Fruit fly (Drosophila melanogaster) whole organism, prepupa: ENCODE data around the gene CG4951.

Experiments used
- Blimp-1 ChIP-seq: fragments of 200-800 bp; sonication (Bioruptor generic); optimal IDR thresholded peaks from 3 replicates; lab custom pipeline; 2017; ENCODE audit warnings: missing biosample characterization, missing genetic modification characterization, mild to moderate bottlenecking, moderate library complexity, missing genetic modification reagents
- CG11294 ChIP-seq: fragments of 200-800 bp; sonication (Bioruptor generic); IDR thresholded peaks from 2 replicates; pipeline ENCODE4 v1.3.6; 2022; ENCODE audit warnings: missing biosample characterization, missing genetic modification characterization
- CG15336 ChIP-seq: fragments of 200-800 bp; sonication (Bioruptor generic); IDR thresholded peaks from 2 replicates; pipeline ENCODE4 v1.3.6; 2022; ENCODE audit warnings: missing biosample characterization, missing genetic modification characterization
- CG3032 ChIP-seq: fragments of 200-800 bp; optimal IDR thresholded peaks from 2 replicates; lab custom pipeline; 2019; ENCODE audit warnings: missing biosample characterization, mild to moderate bottlenecking, missing genetic modification characterization, moderate library complexity
- CG31627 ChIP-seq: fragments of 200-800 bp; sonication (Bioruptor generic); optimal IDR thresholded peaks from 3 replicates; lab custom pipeline; 2016; ENCODE audit warnings: missing biosample characterization, missing genetic modification characterization
- CG32006 ChIP-seq: fragments of 200-800 bp; sonication (Bioruptor generic); optimal IDR thresholded peaks from 3 replicates; lab custom pipeline; 2017; ENCODE audit warnings: missing biosample characterization, mild to moderate bottlenecking, missing genetic modification characterization
- CG34406 ChIP-seq: fragments of 200-800 bp; sonication (Bioruptor generic); optimal IDR thresholded peaks from 3 replicates; lab custom pipeline; 2016; ENCODE audit warnings: missing biosample characterization, missing genetic modification characterization
- CG3919 ChIP-seq: fragments of 200-800 bp; sonication (Bioruptor generic); optimal IDR thresholded peaks from 3 replicates; lab custom pipeline; 2016; ENCODE audit warnings: missing biosample characterization, missing genetic modification characterization
- CG6163 ChIP-seq: fragments of 200-800 bp; sonication (Bioruptor generic); IDR thresholded peaks from 3 replicates; pipeline ENCODE4 v1.3.6; 2022; ENCODE audit warnings: missing biosample characterization, missing genetic modification characterization
- CG6792 ChIP-seq: fragments of 200-800 bp; sonication (Bioruptor generic); optimal IDR thresholded peaks from 3 replicates; lab custom pipeline; 2016; ENCODE audit warnings: missing biosample characterization, missing genetic modification characterization
- CG6808 ChIP-seq: fragments of 200-800 bp; sonication (Bioruptor generic); optimal IDR thresholded peaks from 3 replicates; lab custom pipeline; 2017; ENCODE audit warnings: missing biosample characterization, missing genetic modification characterization, mild to moderate bottlenecking, moderate library complexity, missing genetic modification reagents
- CG6854 ChIP-seq: fragments of 200-800 bp; sonication (Bioruptor generic); optimal IDR thresholded peaks from 2 replicates; lab custom pipeline; 2017; ENCODE audit warnings: missing biosample characterization, mild to moderate bottlenecking, missing genetic modification characterization
- CG7368 ChIP-seq: fragments of 200-800 bp; sonication (Bioruptor generic); optimal IDR thresholded peaks from 3 replicates; lab custom pipeline; 2016; ENCODE audit warnings: missing biosample characterization, missing genetic modification characterization
- CG8119 ChIP-seq: fragments of 200-800 bp; sonication (Bioruptor generic); IDR thresholded peaks from 3 replicates; pipeline ENCODE4 v1.3.6; 2022; ENCODE audit warnings: missing biosample characterization, missing genetic modification characterization
- CG8319 ChIP-seq: fragments of 200-800 bp; sonication (Bioruptor generic); optimal IDR thresholded peaks from 3 replicates; lab custom pipeline; 2016; ENCODE audit warnings: missing biosample characterization, missing genetic modification characterization
- CG8632 ChIP-seq: fragments of 200-800 bp; sonication (Bioruptor generic); optimal IDR thresholded peaks from 3 replicates; lab custom pipeline; 2016; ENCODE audit warnings: missing biosample characterization, missing genetic modification characterization
- Eip75B ChIP-seq: fragments of 200-800 bp; sonication (Bioruptor generic); optimal IDR thresholded peaks from 3 replicates; lab custom pipeline; 2016; ENCODE audit warnings: missing biosample characterization, missing genetic modification characterization
- Eip78C ChIP-seq: fragments of 200-800 bp; sonication (Bioruptor generic); peaks from one replicate; lab custom pipeline; 2016; ENCODE audit warnings: missing biosample characterization, missing genetic modification characterization
- Ets21C ChIP-seq: fragments of 200-800 bp; sonication (Bioruptor generic); optimal IDR thresholded peaks from 3 replicates; lab custom pipeline; 2016; ENCODE audit warnings: missing biosample characterization, missing genetic modification characterization
- Ets96B ChIP-seq: fragments of 200-800 bp; optimal IDR thresholded peaks from 2 replicates; lab custom pipeline; 2019; ENCODE audit warnings: missing biosample characterization, mild to moderate bottlenecking, missing genetic modification characterization, moderate library complexity
- Gug ChIP-seq: fragments of 200-800 bp; sonication (Bioruptor generic); IDR thresholded peaks from 2 replicates; pipeline ENCODE4 v1.3.6; 2022; ENCODE audit warnings: missing biosample characterization, missing genetic modification characterization
- Lpt ChIP-seq: fragments of 200-800 bp; sonication (Bioruptor generic); optimal IDR thresholded peaks from 3 replicates; lab custom pipeline; 2016; ENCODE audit warnings: missing biosample characterization, missing genetic modification characterization
- Met ChIP-seq: fragments of 200-800 bp; sonication (Bioruptor generic); optimal IDR thresholded peaks from 3 replicates; lab custom pipeline; 2016; ENCODE audit warnings: missing biosample characterization, missing genetic modification characterization
- Smox ChIP-seq: fragments of 200-800 bp; sonication (Bioruptor generic); optimal IDR thresholded peaks from 3 replicates; lab custom pipeline; 2016; ENCODE audit warnings: missing biosample characterization, missing genetic modification characterization
- Sox14 ChIP-seq: fragments of 200-800 bp; sonication (Bioruptor generic); optimal IDR thresholded peaks from 3 replicates; lab custom pipeline; 2016; ENCODE audit warnings: missing biosample characterization, missing genetic modification characterization
- Sox15 ChIP-seq: fragments of 200-800 bp; sonication (Bioruptor generic); optimal IDR thresholded peaks from 3 replicates; lab custom pipeline; 2016; ENCODE audit warnings: missing biosample characterization, missing genetic modification characterization
- acj6 ChIP-seq: fragments of 200-800 bp; sonication (Bioruptor generic); optimal IDR thresholded peaks from 3 replicates; lab custom pipeline; 2016; ENCODE audit warnings: missing biosample characterization, missing genetic modification characterization
- cyc ChIP-seq: fragments of 200-800 bp; sonication (Bioruptor generic); optimal IDR thresholded peaks from 3 replicates; lab custom pipeline; 2016; ENCODE audit warnings: missing biosample characterization, missing genetic modification characterization
- dsx ChIP-seq: fragments of 200-800 bp; optimal IDR thresholded peaks from 3 replicates; lab custom pipeline; 2019; ENCODE audit warnings: missing biosample characterization, mild to moderate bottlenecking, missing genetic modification characterization, moderate library complexity; ENCODE audit not compliant: poor library complexity, severe bottlenecking
- eg ChIP-seq: fragments of 200-800 bp; sonication (Bioruptor generic); IDR thresholded peaks from 3 replicates; pipeline ENCODE4 v1.3.6; 2022; ENCODE audit warnings: missing biosample characterization, missing genetic modification characterization
- esn ChIP-seq: fragments of 200-800 bp; sonication (Bioruptor generic); optimal IDR thresholded peaks from 2 replicates; lab custom pipeline; 2016; ENCODE audit warnings: missing biosample characterization, mild to moderate bottlenecking, missing genetic modification characterization, moderate library complexity
- fd59A ChIP-seq: fragments of 200-800 bp; sonication (Bioruptor generic); optimal IDR thresholded peaks from 2 replicates; lab custom pipeline; 2017; ENCODE audit warnings: missing biosample characterization, mild to moderate bottlenecking, missing genetic modification characterization, missing genetic modification reagents
- fd85E ChIP-seq: fragments of 200-800 bp; sonication (Bioruptor generic); optimal IDR thresholded peaks from 3 replicates; lab custom pipeline; 2016; ENCODE audit warnings: missing biosample characterization, missing genetic modification characterization
- lz ChIP-seq: fragments of 200-800 bp; sonication (Bioruptor generic); optimal IDR thresholded peaks from 3 replicates; lab custom pipeline; 2016; ENCODE audit warnings: missing biosample characterization, missing genetic modification characterization
- net ChIP-seq: fragments of 200-800 bp; sonication (Bioruptor generic); optimal IDR thresholded peaks from 3 replicates; lab custom pipeline; 2016; ENCODE audit warnings: missing biosample characterization, missing genetic modification characterization
- pdm3 ChIP-seq: fragments of 200-800 bp; sonication (Bioruptor generic); optimal IDR thresholded peaks from 3 replicates; lab custom pipeline; 2016; ENCODE audit warnings: missing biosample characterization, missing genetic modification characterization
- salr ChIP-seq, 2 experiments: fragments of 200-800 bp; sonication (Bioruptor generic); optimal IDR thresholded peaks; 3 replicates each; lab custom pipeline; 2016 to 2018; ENCODE audit warnings: missing biosample characterization in 2 of 2, missing genetic modification characterization in 2 of 2, mild to moderate bottlenecking in 1 of 2
- ss ChIP-seq, 2 experiments: fragments of 200-800 bp; sonication (Bioruptor generic); optimal IDR thresholded peaks; 2 replicates in 1 of 2; 3 replicates in 1 of 2; lab custom pipeline; 2017 to 2018; ENCODE audit warnings: mild to moderate bottlenecking in 2 of 2, missing biosample characterization in 2 of 2, missing genetic modification characterization in 2 of 2, moderate library complexity in 1 of 2
- svp ChIP-seq: fragments of 200-800 bp; sonication (Bioruptor generic); peaks from one replicate; lab custom pipeline; 2016; ENCODE audit warnings: missing biosample characterization, missing genetic modification characterization
- vri ChIP-seq: fragments of 200-800 bp; sonication (Bioruptor generic); optimal IDR thresholded peaks from 3 replicates; lab custom pipeline; 2016; ENCODE audit warnings: missing biosample characterization, mild to moderate bottlenecking, missing genetic modification characterization

CG4951 gene

DNA sequence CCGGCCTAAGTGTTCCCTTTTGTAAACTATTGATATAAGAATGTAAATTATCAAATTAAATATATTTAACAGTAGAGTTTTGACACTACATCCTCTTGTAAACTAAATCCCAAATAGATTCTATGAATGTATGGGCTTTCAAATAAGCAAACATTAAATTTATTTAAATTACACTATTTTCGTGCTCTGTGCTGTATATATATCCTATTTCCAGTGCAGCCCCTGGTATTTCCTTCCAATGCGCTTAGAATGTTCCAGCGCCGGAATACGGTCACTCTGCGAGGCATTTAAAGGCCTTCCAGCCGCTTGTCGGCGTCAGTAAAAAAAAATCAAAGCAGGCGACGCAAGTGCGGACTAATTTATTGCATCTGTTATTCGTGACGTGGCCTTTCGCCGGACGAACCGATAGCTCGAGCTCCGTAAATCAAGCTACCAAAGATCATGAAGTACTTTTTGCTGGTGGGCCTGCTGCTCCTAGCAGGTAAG, 5.4 kb downstream of the CG4951 start, which contains the start of gene Gp93:
Gene Gp93 (plus strand): TSS at position 291 of the 486 bp plus-strand sequence.
- TF ChIP-seq Lpt (GFP tag; lab: Kevin White, UChicago) (peak; percentile 16), cyc (GFP tag; lab: Kevin White, UChicago) (peak; percentile 9), salr (GFP tag; optimal IDR thresholded peaks at IDR 0.05; lab: Kevin White, UChicago) (peak in 1 of 2 experiments; percentile 35), esn (GFP tag; lab: Kevin White, UChicago) (peak; percentile 74), pdm3 (GFP tag; lab: Kevin White, UChicago) (no peak), lz (GFP tag; lab: Kevin White, UChicago) (peak; percentile 61), CG11294 (GFP tag; lab: Robert Waterston, UW) (peak; percentile 49; the same call in 1 of the 2 replicates), Eip78C (GFP tag; lab: Kevin White, UChicago) (peak; percentile 90), eg (GFP tag; lab: Robert Waterston, UW) (peak; percentile 67; the same call in 2 of the 3 replicates), CG8632 (GFP tag; lab: Kevin White, UChicago) (peak; percentile 71), Sox14 (GFP tag; lab: Kevin White, UChicago) (peak; percentile 46), CG31627 (GFP tag; lab: Kevin White, UChicago) (peak; percentile 73), CG32006 (GFP tag; lab: Kevin White, UChicago) (peak; percentile 65), vri (no peak), CG15336 (peak; percentile 51; the same call in 1 of the 2 replicates), Blimp-1 (GFP tag; lab: Kevin White, UChicago) (no peak), net (GFP tag; lab: Kevin White, UChicago) (peak; percentile 66), Eip75B (peak; percentile 20), fd85E (no peak), CG6854 (GFP tag; lab: Kevin White, UChicago) (peak; percentile 26), svp (GFP tag; lab: Kevin White, UChicago) (peak; percentile 79), dsx (GFP tag; lab: Kevin White, UChicago) (peak; percentile 29), CG8119 (GFP tag; lab: Robert Waterston, UW) (peak; percentile 64; the same call in 2 of the 3 replicates), acj6 (GFP tag; lab: Kevin White, UChicago) (no peak), Gug (GFP tag; lab: Robert Waterston, UW) (peak; percentile 46), CG6808 (GFP tag; lab: Kevin White, UChicago) (peak; percentile 53), CG7368 (GFP tag; lab: Kevin White, UChicago) (no peak), CG3919 (no peak), ss (GFP tag; optimal IDR thresholded peaks at IDR 0.05; lab: Kevin White, UChicago) (no peak), CG6792 (GFP tag; lab: Kevin White, UChicago) (peak; percentile 49), fd59A (GFP tag; lab: Kevin White, UChicago) (peak; percentile 25), CG6163 (GFP tag; lab: Robert Waterston, UW) (peak; percentile 72), CG3032 (peak; percentile 71), Met (no peak), Ets96B (tag; lab: Kevin White, UChicago) (peak; percentile 51), CG34406 (GFP tag; lab: Kevin White, UChicago) (peak; percentile 61), Sox15 (GFP tag; lab: Kevin White, UChicago) (peak; percentile 47), Ets21C (GFP tag; lab: Kevin White, UChicago) (no peak)

dm6 chr3R:27947682-27948245, 6.1 kb downstream of the CG4951 start, which contains the start of gene mfrn:
TSS of gene mfrn (minus strand) at chr3R:27948021.
- TF ChIP-seq salr (GFP tag; optimal IDR thresholded peaks at IDR 0.05; lab: Kevin White, UChicago) = no peak
- TF ChIP-seq Smox (GFP tag; lab: Kevin White, UChicago) = no peak
- TF ChIP-seq cyc (GFP tag; lab: Kevin White, UChicago) = no peak
- TF ChIP-seq Ets21C (GFP tag; lab: Kevin White, UChicago) = no peak
- TF ChIP-seq net (GFP tag; lab: Kevin White, UChicago) = no peak
- TF ChIP-seq CG6854 (GFP tag; lab: Kevin White, UChicago) = peak; percentile 7
- no peak for TF ChIP-seq CG8319 (GFP tag; lab: Kevin White, UChicago)
